Worm (Caenorhabditis elegans) whole organism, L4/young adult: Measurements from ENCODE around the gene ZK84.5.

Source experiments
- dao-5 ChIP-seq: sonication (generic microtip); optimal IDR thresholded peaks from 2 replicates; lab custom pipeline; 2016; ENCODE audit warnings: missing genotype, missing genetic modification characterization, moderate library complexity, missing compliant biosample characterization
- him-1 ChIP-seq: sonication (generic microtip); optimal IDR thresholded peaks from 2 replicates; lab custom pipeline; 2016; ENCODE audit warnings: missing genotype, missing genetic modification reagents, missing genetic modification characterization, missing compliant biosample characterization

DNA sequence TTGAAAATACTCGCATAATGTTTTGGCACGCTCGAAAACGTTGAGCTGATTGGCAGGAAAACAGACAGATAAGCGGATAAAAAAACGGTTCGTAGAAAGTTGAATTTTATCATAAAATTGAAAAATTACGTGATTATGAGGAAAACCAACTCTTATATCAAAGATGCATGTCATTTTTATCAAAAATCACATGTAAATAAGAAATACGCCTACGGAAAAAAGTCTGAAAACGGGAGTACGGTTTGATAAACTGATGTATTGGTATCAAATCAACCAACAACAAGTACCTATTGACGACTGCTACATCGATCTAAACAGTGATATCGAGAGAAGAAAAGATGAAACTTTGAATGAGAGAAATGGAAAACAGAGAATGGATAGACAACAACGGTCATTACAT is 9.3 kb upstream of the ZK84.5 start:
- TF ChIP-seq him-1 (tag; lab: Kevin White, UChicago) (no peak), dao-5 (tag; lab: Kevin White, UChicago) (no peak)
